Fruit fly (Drosophila melanogaster) whole organism, pupa: ENCODE results near the gene CG31100.

ENCODE experiments used
- CG14655 ChIP-seq: fragments of 200-800 bp; sonication (Bioruptor generic); optimal IDR thresholded peaks from 3 replicates; lab custom pipeline; 2017; ENCODE audit warnings: mild to moderate bottlenecking, missing biosample characterization, missing genetic modification reagents, missing genetic modification characterization
- CG8301 ChIP-seq: fragments of 200-800 bp; sonication (Bioruptor generic); optimal IDR thresholded peaks from 2 replicates; lab custom pipeline; 2018; ENCODE audit warnings: missing biosample characterization, mild to moderate bottlenecking, missing genetic modification characterization
- D1 ChIP-seq: fragments of 200-800 bp; sonication (Bioruptor generic); optimal IDR thresholded peaks from 2 replicates; lab custom pipeline; 2018; ENCODE audit warnings: missing biosample characterization, mild to moderate bottlenecking, missing genetic modification characterization, moderate library complexity
- fd96Ca ChIP-seq: fragments of 200-800 bp; sonication (Bioruptor generic); IDR thresholded peaks from 3 replicates; pipeline ENCODE4 v1.3.6; 2022; ENCODE audit warnings: missing biosample characterization, missing genetic modification characterization

DNA sequence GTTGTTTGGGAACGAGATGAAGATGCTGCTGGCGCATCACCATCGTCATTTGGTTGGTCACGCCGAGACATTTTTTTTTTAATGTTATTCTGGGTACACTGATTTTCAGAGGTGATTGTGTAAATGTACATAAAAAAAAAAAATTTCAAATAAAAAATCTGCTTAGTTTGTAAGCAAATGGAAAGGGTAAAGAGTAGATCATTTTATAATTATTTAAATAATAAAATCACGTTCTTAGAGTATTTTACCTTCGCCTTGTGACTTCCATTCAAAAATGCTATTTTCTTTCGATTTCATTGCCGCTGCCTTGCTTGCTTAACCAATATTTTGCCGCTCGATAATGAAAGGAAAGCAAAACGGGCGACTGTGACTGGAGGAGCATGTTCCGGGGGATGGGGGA is 24.7 kb downstream of the CG31100 start:
- TF ChIP-seq CG14655 (GFP tag; lab: Kevin White, UChicago), result no peak
- no peak for TF ChIP-seq fd96Ca (GFP tag; lab: Robert Waterston, UW)
- no peak for TF ChIP-seq CG8301 (tag; lab: Kevin White, UChicago)
- TF ChIP-seq D1 (tag; lab: Kevin White, UChicago), result peak; percentile 8
